Comparison of ENCODE assay signal across 1 fruit fly cellular context in genomic region chr3L:8953962-8954647, dm6.
TF ChIP-seq lines count a peak whose summit lies in the region.

TSS of gene CG43783 (minus strand) at chr3L:8954272.
TSS of gene orb2 (minus strand) at chr3L:8954463.

TF ChIP-seq in whole organism, embryonic, 481 proteins besides CTCF, POLR2A, EP300 and RAD21 (continued from another document and continues in another):
- TF ChIP-seq CG12659 (GFP tag; optimal IDR thresholded peaks at IDR 0.05; lab: Kevin White, UChicago): peak; percentile 4
- TF ChIP-seq exex (tag; optimal IDR thresholded peaks at IDR 0.05; lab: Kevin White, UChicago): no peak
- no peak for TF ChIP-seq Mad (GFP tag; optimal IDR thresholded peaks at IDR 0.05; lab: Kevin White, UChicago)
- TF ChIP-seq ara (GFP tag; IDR thresholded peaks at IDR 0.05; lab: Robert Waterston, UW): no peak
- no peak for TF ChIP-seq cato (GFP tag; optimal IDR thresholded peaks at IDR 0.05; lab: Kevin White, UChicago; ENCODE audit: borderline replicate concordance)
- TF ChIP-seq CG3726 (GFP tag; IDR thresholded peaks at IDR 0.05; lab: Robert Waterston, UW): no peak
- no peak for TF ChIP-seq CG10462 (GFP tag; optimal IDR thresholded peaks at IDR 0.05; lab: Kevin White, UChicago)
- TF ChIP-seq dati (GFP tag; IDR thresholded peaks at IDR 0.05; lab: Robert Waterston, UW): no peak
- TF ChIP-seq CG4617 (GFP tag; optimal IDR thresholded peaks at IDR 0.05; lab: Kevin White, UChicago; ENCODE audit: borderline replicate concordance): peak; percentile 32
- no peak for TF ChIP-seq CG32767 (GFP tag; IDR thresholded peaks at IDR 0.05; lab: Robert Waterston, UW)
- no peak for TF ChIP-seq ttk (GFP tag; IDR thresholded peaks at IDR 0.05; lab: Robert Waterston, UW)
- no peak for TF ChIP-seq CG12104 (GFP tag; optimal IDR thresholded peaks at IDR 0.05; lab: Kevin White, UChicago)
- no peak for TF ChIP-seq CG12236 (GFP tag; optimal IDR thresholded peaks at IDR 0.05; lab: Kevin White, UChicago)
- peak; percentile 63 for TF ChIP-seq wek (GFP tag; optimal IDR thresholded peaks at IDR 0.05; lab: Kevin White, UChicago)
- TF ChIP-seq CG17912 (GFP tag; optimal IDR thresholded peaks at IDR 0.05; lab: Kevin White, UChicago): no peak
- TF ChIP-seq stwl (tag; optimal IDR thresholded peaks at IDR 0.05; lab: Kevin White, UChicago): peak; percentile 55
- TF ChIP-seq CG16779 (GFP tag; IDR thresholded peaks at IDR 0.05; lab: Robert Waterston, UW): no peak
- no peak for TF ChIP-seq B-H2 (GFP tag; optimal IDR thresholded peaks at IDR 0.05; lab: Kevin White, UChicago)
- TF ChIP-seq cwo (GFP tag; optimal IDR thresholded peaks at IDR 0.05; lab: Kevin White, UChicago): no peak
- TF ChIP-seq abd-A (tag; optimal IDR thresholded peaks at IDR 0.05; lab: Kevin White, UChicago): no peak
- TF ChIP-seq CG10209 (GFP tag; optimal IDR thresholded peaks at IDR 0.05; lab: Kevin White, UChicago): no peak
- TF ChIP-seq ken (GFP tag; IDR thresholded peaks at IDR 0.05; lab: Robert Waterston, UW): no peak
- peak; percentile 4 for TF ChIP-seq gro (GFP tag; optimal IDR thresholded peaks at IDR 0.05; lab: Kevin White, UChicago)
- TF ChIP-seq caup (GFP tag; optimal IDR thresholded peaks at IDR 0.05; lab: Kevin White, UChicago; ENCODE audit: severe bottlenecking): no peak
- no peak for TF ChIP-seq Nf-YA (GFP tag; IDR thresholded peaks at IDR 0.05; lab: Robert Waterston, UW)
- TF ChIP-seq Hmr (GFP tag; optimal IDR thresholded peaks at IDR 0.05; lab: Kevin White, UChicago): no peak
- no peak for TF ChIP-seq Meics (GFP tag; optimal IDR thresholded peaks at IDR 0.05; lab: Kevin White, UChicago)
- no peak for TF ChIP-seq hkb (optimal IDR thresholded peaks at IDR 0.05; lab: Kevin White, UChicago)
- no peak for TF ChIP-seq hkb (GFP tag; IDR thresholded peaks at IDR 0.05; lab: Robert Waterston, UW)
- no peak for TF ChIP-seq tll (GFP tag; optimal IDR thresholded peaks at IDR 0.05; lab: Kevin White, UChicago)
- peak; percentile 69 for TF ChIP-seq CG13287 (GFP tag; IDR thresholded peaks at IDR 0.05; lab: Robert Waterston, UW; ENCODE audit: partially characterized antibody)
- TF ChIP-seq CG10366 (GFP tag; IDR thresholded peaks at IDR 0.05; lab: Robert Waterston, UW): no peak
- peak; percentile 77 for TF ChIP-seq CG34224 (GFP tag; IDR thresholded peaks at IDR 0.05; lab: Robert Waterston, UW; ENCODE audit: partially characterized antibody)
- TF ChIP-seq CG7786 (GFP tag; optimal IDR thresholded peaks at IDR 0.05; lab: Kevin White, UChicago): no peak
- no peak for TF ChIP-seq Hsf (GFP tag; optimal IDR thresholded peaks at IDR 0.05; lab: Kevin White, UChicago)
- TF ChIP-seq psq (GFP tag; optimal IDR thresholded peaks at IDR 0.05; lab: Kevin White, UChicago): no peak
- no peak for TF ChIP-seq CG32532 (GFP tag; IDR thresholded peaks at IDR 0.05; lab: Robert Waterston, UW)
- no peak for TF ChIP-seq Stat92E (GFP tag; optimal IDR thresholded peaks at IDR 0.05; lab: Kevin White, UChicago)
- TF ChIP-seq D19B (GFP tag; optimal IDR thresholded peaks at IDR 0.05; lab: Kevin White, UChicago): no peak
- TF ChIP-seq ro (GFP tag; IDR thresholded peaks at IDR 0.05; lab: Robert Waterston, UW): no peak
- no peak for TF ChIP-seq CG31365 (tag; optimal IDR thresholded peaks at IDR 0.05; lab: Kevin White, UChicago)
- no peak for TF ChIP-seq Sox102F (GFP tag; optimal IDR thresholded peaks at IDR 0.05; lab: Kevin White, UChicago)
- TF ChIP-seq CG3995 (GFP tag; optimal IDR thresholded peaks at IDR 0.05; lab: Kevin White, UChicago): no peak
- TF ChIP-seq CG6689 (GFP tag; IDR thresholded peaks at IDR 0.05; lab: Robert Waterston, UW): no peak
- TF ChIP-seq sna (GFP tag; IDR thresholded peaks at IDR 0.05; lab: Robert Waterston, UW; ENCODE audit: partially characterized antibody): peak; percentile 71; the same call in 1 of the 2 replicates
- no peak for TF ChIP-seq Sox100B (GFP tag; optimal IDR thresholded peaks at IDR 0.05; lab: Kevin White, UChicago)
- no peak for TF ChIP-seq CG17612 (GFP tag; IDR thresholded peaks at IDR 0.05; lab: Robert Waterston, UW)
- no peak for TF ChIP-seq Adf1 (GFP tag; IDR thresholded peaks at IDR 0.05; lab: Robert Waterston, UW)
- no peak for TF ChIP-seq CG8388 (GFP tag; optimal IDR thresholded peaks at IDR 0.05; lab: Kevin White, UChicago)
- no peak for TF ChIP-seq CG31224 (GFP tag; IDR thresholded peaks at IDR 0.05; lab: Robert Waterston, UW)
- TF ChIP-seq ssp (GFP tag; IDR thresholded peaks at IDR 0.05; lab: Robert Waterston, UW): no peak
- no peak for TF ChIP-seq GATAe (GFP tag; conservative IDR thresholded peaks at IDR 0.05; lab: Robert Waterston, UW)
- TF ChIP-seq Ets97D (GFP tag; optimal IDR thresholded peaks at IDR 0.05; lab: Kevin White, UChicago): no peak
- TF ChIP-seq CG11456 (GFP tag; IDR thresholded peaks at IDR 0.05; lab: Robert Waterston, UW): no peak
- TF ChIP-seq grn (GFP tag; optimal IDR thresholded peaks at IDR 0.05; lab: Kevin White, UChicago): no peak
- TF ChIP-seq ham (GFP tag; IDR thresholded peaks at IDR 0.05; lab: Robert Waterston, UW): no peak
- TF ChIP-seq pzg (GFP tag; optimal IDR thresholded peaks at IDR 0.05; lab: Kevin White, UChicago): peak; percentile 53
- TF ChIP-seq Ada2b (GFP tag; IDR thresholded peaks at IDR 0.05; lab: Robert Waterston, UW): no peak
- no peak for TF ChIP-seq HmgZ (tag; optimal IDR thresholded peaks at IDR 0.05; lab: Kevin White, UChicago)
- no peak for TF ChIP-seq CG17829 (tag; optimal IDR thresholded peaks at IDR 0.05; lab: Kevin White, UChicago)
- TF ChIP-seq disco-r (GFP tag; optimal IDR thresholded peaks at IDR 0.05; lab: Kevin White, UChicago): no peak
- no peak for TF ChIP-seq fd96Cb (tag; optimal IDR thresholded peaks at IDR 0.05; lab: Kevin White, UChicago)
- TF ChIP-seq CG14965 (GFP tag; optimal IDR thresholded peaks at IDR 0.05; lab: Kevin White, UChicago; ENCODE audit: borderline replicate concordance): no peak
- TF ChIP-seq cg (GFP tag; optimal IDR thresholded peaks at IDR 0.05; lab: Kevin White, UChicago): peak; percentile 39
- TF ChIP-seq Rx (GFP tag; IDR thresholded peaks at IDR 0.05; lab: Robert Waterston, UW): no peak
- no peak for TF ChIP-seq CG12155 (GFP tag; optimal IDR thresholded peaks at IDR 0.05; lab: Kevin White, UChicago)
- no peak for TF ChIP-seq CG17568 (GFP tag; optimal IDR thresholded peaks at IDR 0.05; lab: Kevin White, UChicago)
- no peak for TF ChIP-seq zfh2 (GFP tag; optimal IDR thresholded peaks at IDR 0.05; lab: Kevin White, UChicago)
- TF ChIP-seq Xbp1 (GFP tag; optimal IDR thresholded peaks at IDR 0.05; lab: Kevin White, UChicago): no peak
- no peak for TF ChIP-seq Fer3 (tag; optimal IDR thresholded peaks at IDR 0.05; lab: Kevin White, UChicago)
- TF ChIP-seq rib (GFP tag; IDR thresholded peaks at IDR 0.05; lab: Robert Waterston, UW): no peak
- TF ChIP-seq en (GFP tag; optimal IDR thresholded peaks at IDR 0.05; lab: Kevin White, UChicago): no peak
- TF ChIP-seq Antp (GFP tag; optimal IDR thresholded peaks at IDR 0.05; lab: Kevin White, UChicago): no peak
- no peak for TF ChIP-seq CG1024 (GFP tag; IDR thresholded peaks at IDR 0.05; lab: Robert Waterston, UW)
- TF ChIP-seq Pdp1 (GFP tag; optimal IDR thresholded peaks at IDR 0.05; lab: Kevin White, UChicago): no peak
- TF ChIP-seq CG8924 (tag; optimal IDR thresholded peaks at IDR 0.05; lab: Kevin White, UChicago): no peak
- no peak for TF ChIP-seq inv (GFP tag; IDR thresholded peaks at IDR 0.05; lab: Robert Waterston, UW; ENCODE audit: partially characterized antibody)
- no peak for TF ChIP-seq insv (GFP tag; optimal IDR thresholded peaks at IDR 0.05; lab: Kevin White, UChicago)
- no peak for TF ChIP-seq CG11085 (GFP tag; IDR thresholded peaks at IDR 0.05; lab: Robert Waterston, UW)
- no peak for TF ChIP-seq Eip74EF (GFP tag; optimal IDR thresholded peaks at IDR 0.05; lab: Kevin White, UChicago)
- TF ChIP-seq cas (GFP tag; IDR thresholded peaks at IDR 0.05; lab: Robert Waterston, UW): no peak
- TF ChIP-seq CG31388 (GFP tag; optimal IDR thresholded peaks at IDR 0.05; lab: Kevin White, UChicago): no peak
- no peak for TF ChIP-seq CG13296 (GFP tag; optimal IDR thresholded peaks at IDR 0.05; lab: Kevin White, UChicago)
- TF ChIP-seq CG2712 (tag; optimal IDR thresholded peaks at IDR 0.05; lab: Kevin White, UChicago): no peak
- no peak for TF ChIP-seq Nf-YC (tag; optimal IDR thresholded peaks at IDR 0.05; lab: Kevin White, UChicago)
- no peak for TF ChIP-seq CG6175 (GFP tag; IDR thresholded peaks at IDR 0.05; lab: Robert Waterston, UW)
- no peak for TF ChIP-seq salm (tag; optimal IDR thresholded peaks at IDR 0.05; lab: Kevin White, UChicago)
- no peak for TF ChIP-seq eyg (GFP tag; optimal IDR thresholded peaks at IDR 0.05; lab: Kevin White, UChicago)
- TF ChIP-seq CG18011 (GFP tag; optimal IDR thresholded peaks at IDR 0.05; lab: Kevin White, UChicago): no peak
- no peak for TF ChIP-seq Ravus (GFP tag; IDR thresholded peaks at IDR 0.05; lab: Robert Waterston, UW)
- TF ChIP-seq Doc2 (GFP tag; IDR thresholded peaks at IDR 0.05; lab: Robert Waterston, UW): no peak
- no peak for TF ChIP-seq zfh1 (GFP tag; IDR thresholded peaks at IDR 0.05; lab: Robert Waterston, UW)
- TF ChIP-seq gem (tag; optimal IDR thresholded peaks at IDR 0.05; lab: Kevin White, UChicago): no peak
- TF ChIP-seq H15 (GFP tag; IDR thresholded peaks at IDR 0.05; lab: Robert Waterston, UW): no peak
- TF ChIP-seq CG4820 (GFP tag; optimal IDR thresholded peaks at IDR 0.05; lab: Kevin White, UChicago): no peak
- TF ChIP-seq Ets65A (GFP tag; lab: Kevin White, UChicago): no peak
- no peak for TF ChIP-seq Poxn (GFP tag; IDR thresholded peaks at IDR 0.05; lab: Robert Waterston, UW)
- TF ChIP-seq CG2678 (tag; optimal IDR thresholded peaks at IDR 0.05; lab: Kevin White, UChicago): no peak
- no peak for TF ChIP-seq CG8765 (GFP tag; IDR thresholded peaks at IDR 0.05; lab: Robert Waterston, UW)
- TF ChIP-seq CG9797 (GFP tag; optimal IDR thresholded peaks at IDR 0.05; lab: Kevin White, UChicago): no peak
- no peak for TF ChIP-seq Mrtf (GFP tag; IDR thresholded peaks at IDR 0.05; lab: Robert Waterston, UW)
- TF ChIP-seq Scr (GFP tag; IDR thresholded peaks at IDR 0.05; lab: Robert Waterston, UW; ENCODE audit: partially characterized antibody): peak; percentile 60
- TF ChIP-seq CG15514 (GFP tag; optimal IDR thresholded peaks at IDR 0.05; lab: Kevin White, UChicago): no peak
- TF ChIP-seq NfI (GFP tag; optimal IDR thresholded peaks at IDR 0.05; lab: Kevin White, UChicago): no peak
- TF ChIP-seq BEAF-32 (GFP tag; optimal IDR thresholded peaks at IDR 0.05; lab: Kevin White, UChicago): peak; percentile 63
- TF ChIP-seq CG15601 (tag; optimal IDR thresholded peaks at IDR 0.05; lab: Kevin White, UChicago): no peak
- TF ChIP-seq croc (GFP tag; conservative IDR thresholded peaks at IDR 0.05; lab: Robert Waterston, UW): no peak
- no peak for TF ChIP-seq tgo (GFP tag; IDR thresholded peaks at IDR 0.05; lab: Robert Waterston, UW)
- no peak for TF ChIP-seq CG12299 (tag; optimal IDR thresholded peaks at IDR 0.05; lab: Kevin White, UChicago)
- TF ChIP-seq CG16813 (GFP tag; IDR thresholded peaks at IDR 0.05; lab: Robert Waterston, UW; ENCODE audit: partially characterized antibody): peak; percentile 38; the same call in 1 of the 3 replicates
- no peak for TF ChIP-seq HLH54F (GFP tag; optimal IDR thresholded peaks at IDR 0.05; lab: Kevin White, UChicago)
- no peak for TF ChIP-seq CG8281 (tag; optimal IDR thresholded peaks at IDR 0.05; lab: Kevin White, UChicago)
- TF ChIP-seq Gug (GFP tag; IDR thresholded peaks at IDR 0.05; lab: Robert Waterston, UW): no peak
- no peak for TF ChIP-seq klu (GFP tag; IDR thresholded peaks at IDR 0.05; lab: Robert Waterston, UW)
- TF ChIP-seq CG11398 (GFP tag; optimal IDR thresholded peaks at IDR 0.05; lab: Kevin White, UChicago): no peak
- no peak for TF ChIP-seq sisA (GFP tag; IDR thresholded peaks at IDR 0.05; lab: Robert Waterston, UW)
- TF ChIP-seq Camta (GFP tag; optimal IDR thresholded peaks at IDR 0.05; lab: Kevin White, UChicago): no peak
- TF ChIP-seq al (GFP tag; IDR thresholded peaks at IDR 0.05; lab: Robert Waterston, UW): no peak
- TF ChIP-seq fru (optimal IDR thresholded peaks at IDR 0.05; lab: Kevin White, UChicago): no peak
- no peak for TF ChIP-seq Gsc (GFP tag; IDR thresholded peaks at IDR 0.05; lab: Robert Waterston, UW)
- no peak for TF ChIP-seq grau (tag; optimal IDR thresholded peaks at IDR 0.05; lab: Kevin White, UChicago)
- TF ChIP-seq peb (GFP tag; IDR thresholded peaks at IDR 0.05; lab: Robert Waterston, UW): no peak
- TF ChIP-seq knrl (GFP tag; IDR thresholded peaks at IDR 0.05; lab: Robert Waterston, UW; ENCODE audit: partially characterized antibody): peak; percentile 23; the same call in 2 of the 3 replicates
- TF ChIP-seq Med (GFP tag; lab: Kevin White, UChicago): peak; percentile 32
- no peak for TF ChIP-seq CG43689 (GFP tag; IDR thresholded peaks at IDR 0.05; lab: Robert Waterston, UW)
- no peak for TF ChIP-seq bsh (GFP tag; optimal IDR thresholded peaks at IDR 0.05; lab: Kevin White, UChicago)
- TF ChIP-seq E2f2 (GFP tag; IDR thresholded peaks at IDR 0.05; lab: Robert Waterston, UW): peak; percentile 89
- no peak for TF ChIP-seq danr (GFP tag; IDR thresholded peaks at IDR 0.05; lab: Robert Waterston, UW)
- TF ChIP-seq maf-S (GFP tag; optimal IDR thresholded peaks at IDR 0.05; lab: Kevin White, UChicago): no peak
- no peak for TF ChIP-seq pfk (GFP tag; optimal IDR thresholded peaks at IDR 0.05; lab: Kevin White, UChicago)
- no peak for TF ChIP-seq nerfin-1 (tag; optimal IDR thresholded peaks at IDR 0.05; lab: Kevin White, UChicago)
- TF ChIP-seq CG9876 (GFP tag; optimal IDR thresholded peaks at IDR 0.05; lab: Kevin White, UChicago): no peak
- no peak for TF ChIP-seq Oli (tag; optimal IDR thresholded peaks at IDR 0.05; lab: Kevin White, UChicago)
- TF ChIP-seq Lhr (GFP tag; optimal IDR thresholded peaks at IDR 0.05; lab: Kevin White, UChicago): no peak
- no peak for TF ChIP-seq Tbp (GFP tag; optimal IDR thresholded peaks at IDR 0.05; lab: Kevin White, UChicago)
- no peak for TF ChIP-seq CG4328 (GFP tag; optimal IDR thresholded peaks at IDR 0.05; lab: Kevin White, UChicago)
- TF ChIP-seq az2 (GFP tag; optimal IDR thresholded peaks at IDR 0.05; lab: Kevin White, UChicago): no peak
- no peak for TF ChIP-seq CG2199 (GFP tag; IDR thresholded peaks at IDR 0.05; lab: Robert Waterston, UW)
- TF ChIP-seq CG3838 (GFP tag; optimal IDR thresholded peaks at IDR 0.05; lab: Kevin White, UChicago): no peak
- TF ChIP-seq nerfin-2 (GFP tag; IDR thresholded peaks at IDR 0.05; lab: Robert Waterston, UW; ENCODE audit: partially characterized antibody): peak; percentile 46; the same call in 1 of the 2 replicates
